Worm (Caenorhabditis elegans): ENCODE data around the gene ears-2.

The ears-2 gene

DNA sequence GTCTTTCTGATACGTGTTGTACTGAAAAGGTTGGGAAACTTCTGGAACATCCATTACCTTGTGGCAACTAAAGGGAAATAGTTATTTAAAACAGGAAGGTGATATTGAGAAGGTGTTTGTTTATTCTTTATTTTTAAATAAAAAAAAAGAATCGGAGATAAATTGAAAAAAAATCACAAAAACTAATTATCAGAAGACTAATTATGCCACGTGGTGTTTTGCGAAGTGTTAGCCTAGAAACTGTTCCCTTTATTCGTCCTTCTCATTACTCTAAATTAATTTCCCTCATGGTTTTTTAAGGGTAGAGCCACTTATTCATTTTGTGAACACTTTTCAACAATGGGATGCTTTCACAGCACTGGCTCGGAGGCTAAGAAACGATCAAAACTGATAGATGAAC lies 11.1 kb upstream of the ears-2 start, which contains the start of gene gpa-4:
Gene gpa-4 (plus strand): TSS at position 301 of the 400 bp plus-strand sequence.
- TF ChIP-seq dao-5 (tag; optimal IDR thresholded peaks at IDR 0.05) (no peak), W03F9.2 (tag; optimal IDR thresholded peaks at IDR 0.05) (no peak), him-1 (tag; optimal IDR thresholded peaks at IDR 0.05) (no peak)

DNA sequence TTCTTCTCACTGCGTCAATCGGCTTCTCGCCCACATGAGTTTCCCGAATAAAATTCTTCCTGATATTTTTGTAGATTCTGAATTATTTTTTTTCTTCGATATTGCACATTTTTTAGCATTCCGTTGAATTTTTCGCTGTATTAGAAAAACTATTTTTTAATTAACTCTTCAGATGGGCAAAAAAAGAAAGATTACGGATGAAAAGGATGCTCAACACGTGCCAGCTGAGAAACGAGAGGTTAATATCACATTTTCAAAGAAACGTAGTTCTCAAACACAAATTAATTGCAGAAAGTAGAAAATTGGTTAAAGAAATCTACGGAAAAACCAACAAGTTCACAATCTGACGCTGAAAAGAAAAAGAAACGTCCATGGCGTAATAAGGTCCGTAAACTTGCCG lies 6.1 kb upstream of the ears-2 start, which contains the start of gene rrp-8:
Gene rrp-8 (plus strand): TSS at position 173 of the 400 bp plus-strand sequence.
- TF ChIP-seq dao-5 (tag; optimal IDR thresholded peaks at IDR 0.05) = no peak
- no peak for TF ChIP-seq W03F9.2 (tag; optimal IDR thresholded peaks at IDR 0.05)
- TF ChIP-seq him-1 (tag; optimal IDR thresholded peaks at IDR 0.05) = no peak

DNA sequence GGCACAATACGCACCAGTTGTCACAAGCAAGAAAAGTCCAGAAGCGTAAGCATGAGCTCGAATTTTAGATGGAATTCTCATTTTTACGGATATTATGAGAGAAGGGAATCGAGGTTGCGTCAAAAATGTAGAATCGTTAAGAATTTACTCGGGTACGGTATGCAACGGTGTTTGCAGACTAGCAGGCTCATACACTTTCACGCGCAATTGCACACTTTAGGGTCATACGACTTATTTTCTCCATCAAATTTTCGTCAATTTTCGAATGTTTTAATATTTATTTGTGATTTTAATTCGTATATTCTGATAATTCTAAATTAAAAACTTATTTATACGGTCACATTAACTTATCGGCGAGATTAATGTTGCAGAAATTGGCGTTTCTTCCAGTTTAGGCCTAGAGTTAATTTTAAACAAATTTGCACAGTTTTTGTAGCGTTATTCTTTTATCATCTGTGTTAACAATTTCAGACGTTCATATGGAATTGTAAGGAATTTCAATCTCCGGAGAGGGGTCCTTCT lies 3.2 kb upstream of the ears-2 start, which contains the start of the genes T07A9.15 and nog-1:
Gene T07A9.15 (minus strand): TSS at position 138 of the 522 bp plus-strand sequence.
Gene nog-1 (plus strand): TSS at position 472 of the 522 bp plus-strand sequence.
- peak; percentile 68 for TF ChIP-seq W03F9.2 (tag; optimal IDR thresholded peaks at IDR 0.05)
- no peak for TF ChIP-seq dao-5 (tag; optimal IDR thresholded peaks at IDR 0.05)
- no peak for TF ChIP-seq him-1 (tag; optimal IDR thresholded peaks at IDR 0.05)

DNA sequence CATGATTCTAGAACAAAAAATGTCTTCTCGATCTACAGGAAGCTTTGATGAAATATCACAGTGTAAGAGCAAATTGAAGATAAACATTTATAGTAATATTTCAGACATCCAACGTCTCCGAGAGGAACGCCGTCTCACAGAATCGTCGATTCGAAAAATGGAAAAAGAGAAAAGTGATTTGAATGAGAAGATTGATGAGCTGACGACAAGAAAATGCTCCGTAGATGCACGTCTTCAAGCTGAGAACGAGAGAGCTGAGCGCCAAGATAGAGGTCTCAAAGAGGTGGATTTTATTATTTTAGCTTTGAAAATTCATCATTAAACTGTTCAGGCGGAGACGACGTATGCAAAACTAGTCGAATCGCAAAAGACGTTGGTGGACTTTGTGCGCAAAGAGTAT lies 2.2 kb downstream of the ears-2 start, which contains the start of gene ssna-1:
Gene ssna-1 (plus strand): TSS at position 12 of the 400 bp plus-strand sequence.
- TF ChIP-seq him-1 (tag; optimal IDR thresholded peaks at IDR 0.05) (no peak), dao-5 (tag; optimal IDR thresholded peaks at IDR 0.05) (no peak), W03F9.2 (tag; optimal IDR thresholded peaks at IDR 0.05) (no peak)

DNA sequence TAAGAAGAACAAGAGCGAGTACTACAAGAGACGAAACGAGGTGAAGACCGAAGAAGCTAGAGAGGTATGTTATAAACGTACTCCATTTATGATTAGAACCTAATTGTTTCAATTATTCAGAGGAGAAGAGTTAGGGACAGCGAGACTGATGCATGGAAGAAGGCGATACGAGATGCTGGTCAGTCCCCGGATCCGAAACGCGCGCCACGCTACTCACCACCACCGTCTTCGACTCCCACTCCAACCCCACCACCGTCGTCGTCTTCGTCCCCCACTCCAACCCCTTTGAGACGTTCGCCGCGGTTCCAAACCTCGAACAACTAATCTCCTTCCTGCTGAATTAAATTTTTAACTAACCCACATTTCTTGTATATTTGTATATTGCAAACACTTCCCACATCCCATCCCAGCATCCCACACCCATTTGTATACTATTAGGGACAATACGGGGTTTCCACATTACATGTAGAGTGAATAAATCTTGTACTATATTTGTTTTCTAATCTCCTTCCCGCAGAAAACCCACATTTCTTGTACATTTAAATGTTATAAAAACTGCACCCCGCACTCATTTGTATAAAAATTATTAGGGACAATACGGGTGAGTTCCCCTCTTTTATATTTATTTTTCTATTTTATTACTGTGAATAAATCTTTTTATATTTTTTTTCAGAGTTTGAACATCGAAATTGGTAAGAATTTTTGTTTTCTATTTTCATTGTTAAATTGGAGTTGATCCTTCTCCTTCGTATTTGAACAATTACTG lies 2.8 kb downstream of the ears-2 start:
- no peak for TF ChIP-seq him-1 (tag; optimal IDR thresholded peaks at IDR 0.05)
- no peak for TF ChIP-seq dao-5 (tag; optimal IDR thresholded peaks at IDR 0.05)
- TF ChIP-seq W03F9.2 (tag; optimal IDR thresholded peaks at IDR 0.05) = no peak

- TF ChIP-seq dao-5 (tag; optimal IDR thresholded peaks at IDR 0.05) = no peak
- no peak for TF ChIP-seq W03F9.2 (tag; optimal IDR thresholded peaks at IDR 0.05)
- TF ChIP-seq him-1 (tag; optimal IDR thresholded peaks at IDR 0.05) = no peak
Measured at ce11 chrIV:386576-386975, 3.7 kb downstream of the ears-2 start, which contains the start of gene T07A9.14. TSS of gene T07A9.14 (plus strand) at chrIV:386699.

DNA sequence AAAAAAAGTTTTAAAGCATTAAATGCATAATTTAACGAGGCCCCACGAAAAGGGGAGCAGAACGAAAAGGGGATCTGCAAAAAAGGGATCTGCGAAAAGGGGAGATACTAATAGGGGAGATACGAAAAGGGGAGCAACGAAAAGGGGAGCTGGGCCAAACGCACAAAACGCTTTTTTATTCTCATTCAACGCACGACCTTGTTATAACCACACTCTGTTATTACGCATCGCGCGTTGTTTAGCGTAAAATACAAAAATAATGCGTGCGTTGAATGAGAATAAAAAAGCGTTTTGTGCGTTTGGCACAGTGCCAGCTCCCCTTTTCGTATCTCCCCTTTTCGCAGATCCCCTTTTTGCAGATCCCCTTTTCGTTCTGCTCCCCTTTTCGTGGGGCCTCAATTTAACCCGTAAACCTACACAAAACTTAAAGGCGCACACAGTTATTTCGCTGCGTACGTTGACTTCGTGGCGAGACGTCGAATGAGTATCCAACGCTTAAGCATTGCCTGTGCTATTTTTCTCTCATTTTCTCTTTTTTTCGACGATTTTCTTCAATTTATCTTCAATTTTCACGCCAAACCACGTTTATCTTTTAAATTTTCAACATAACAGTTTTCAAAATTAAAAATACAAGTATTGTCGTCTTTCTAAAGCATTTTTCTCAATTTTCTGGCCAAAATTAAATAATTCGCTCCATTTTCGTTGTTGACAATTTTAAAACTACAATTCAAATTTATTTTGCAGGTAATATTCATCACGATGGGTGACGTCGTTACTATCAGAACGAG lies 4.9 kb downstream of the ears-2 start, which contains the start of gene rps-24:
Gene rps-24 (plus strand): TSS at position 738 of the 788 bp plus-strand sequence.
- TF ChIP-seq dao-5 (tag; optimal IDR thresholded peaks at IDR 0.05) = peak; percentile 48
- peak; percentile 87 for TF ChIP-seq W03F9.2 (tag; optimal IDR thresholded peaks at IDR 0.05)
- TF ChIP-seq him-1 (tag; optimal IDR thresholded peaks at IDR 0.05) = peak; percentile 51

- TF ChIP-seq him-1 (tag; optimal IDR thresholded peaks at IDR 0.05) (no peak), dao-5 (tag; optimal IDR thresholded peaks at IDR 0.05) (no peak), W03F9.2 (tag; optimal IDR thresholded peaks at IDR 0.05) (no peak)
Measured at ce11 chrIV:383135-383731, 7.0 kb downstream of the ears-2 start, which contains the start of gene spl-1. TSS of gene spl-1 (minus strand) at chrIV:383185.

ce11 chrIV:379605-380004 lies 10.7 kb downstream of the ears-2 start:
- TF ChIP-seq dao-5 (tag; optimal IDR thresholded peaks at IDR 0.05) (no peak), him-1 (tag; optimal IDR thresholded peaks at IDR 0.05) (no peak), W03F9.2 (tag; optimal IDR thresholded peaks at IDR 0.05) (no peak)

ce11 chrIV:378838-379237 lies 11.4 kb downstream of the ears-2 start:
- no peak for TF ChIP-seq dao-5 (tag; optimal IDR thresholded peaks at IDR 0.05)
- no peak for TF ChIP-seq him-1 (tag; optimal IDR thresholded peaks at IDR 0.05)
- no peak for TF ChIP-seq W03F9.2 (tag; optimal IDR thresholded peaks at IDR 0.05)

ce11 chrIV:378367-378766 lies 11.9 kb downstream of the ears-2 start:
- TF ChIP-seq W03F9.2 (tag; optimal IDR thresholded peaks at IDR 0.05) (no peak), dao-5 (tag; optimal IDR thresholded peaks at IDR 0.05) (no peak)

DNA sequence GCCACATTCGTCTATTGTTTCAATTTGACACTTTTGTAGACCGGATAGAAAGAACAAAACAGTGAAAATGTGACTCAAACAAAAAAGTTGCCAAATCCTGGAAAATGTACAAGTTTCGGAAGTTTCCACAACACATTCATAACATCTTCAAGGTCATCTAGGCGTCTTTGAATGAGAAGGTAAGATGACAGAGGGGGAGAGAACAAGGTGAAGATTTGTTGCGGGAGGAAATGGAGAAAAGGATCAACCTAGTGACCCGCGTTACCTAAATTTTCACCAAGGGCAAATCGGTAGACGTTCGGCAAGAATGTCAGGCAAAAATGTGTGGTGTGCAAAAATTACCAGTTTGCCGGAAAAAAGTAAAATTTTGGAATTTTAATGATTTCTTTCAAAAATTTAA lies 12.5 kb downstream of the ears-2 start:
- TF ChIP-seq W03F9.2 (tag; optimal IDR thresholded peaks at IDR 0.05) = no peak
- no peak for TF ChIP-seq him-1 (tag; optimal IDR thresholded peaks at IDR 0.05)

DNA sequence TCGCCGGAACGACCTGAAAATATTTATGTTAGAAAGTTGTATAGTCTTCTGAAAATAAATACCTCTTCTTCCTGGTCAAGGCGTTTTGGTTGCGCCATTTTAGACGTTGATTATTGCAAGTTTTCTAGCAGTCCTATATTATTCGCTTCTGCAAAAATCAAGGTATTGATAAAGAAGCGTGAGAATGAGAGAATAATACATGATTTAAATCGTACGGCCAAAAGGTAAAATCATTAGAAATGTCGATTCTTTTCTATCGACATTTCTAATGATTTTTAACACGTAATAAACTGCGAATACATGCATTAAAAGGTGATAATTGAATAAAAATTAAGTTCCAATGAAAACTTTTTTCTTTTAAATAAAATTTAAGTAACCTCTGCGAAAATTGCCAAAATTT lies 14.4 kb downstream of the ears-2 start, which contains the start of gene fln-1:
Gene fln-1 (minus strand): TSS at position 101 of the 400 bp plus-strand sequence.
- TF ChIP-seq him-1 (tag; optimal IDR thresholded peaks at IDR 0.05) (no peak), dao-5 (tag; optimal IDR thresholded peaks at IDR 0.05) (no peak), W03F9.2 (tag; optimal IDR thresholded peaks at IDR 0.05) (no peak)

Data from whole organism, L4/young adult.